Worm (Caenorhabditis elegans) whole organism, L4 larva: ENCODE results near the gene fubl-1.

Experiments
- D1046.2 ChIP-seq: fragments of 200-800 bp; sonication (Bioruptor generic); IDR thresholded peaks from 2 replicates; pipeline ENCODE4 v1.3.6; 2022; ENCODE audit warnings: missing genetic modification characterization, missing compliant biosample characterization
- F37D6.2 ChIP-seq: sonication (generic microtip); optimal IDR thresholded peaks from 2 replicates; lab custom pipeline; 2016; ENCODE audit warnings: mild to moderate bottlenecking, missing genetic modification characterization, missing compliant biosample characterization
- Y105C5A.15 ChIP-seq: fragments of 200-800 bp; sonication (Bioruptor generic); IDR thresholded peaks from 2 replicates; pipeline ENCODE4 v1.3.6; 2022; ENCODE audit warnings: missing genetic modification characterization, missing compliant biosample characterization
- aha-1 ChIP-seq: fragments of 150-350 bp; peaks from one replicate; lab custom pipeline; 2014; ENCODE audit warnings: missing biosample characterization, missing genetic modification characterization
- attf-4 ChIP-seq: sonication (generic microtip); optimal IDR thresholded peaks from 3 replicates; lab custom pipeline; 2017; ENCODE audit warnings: missing biosample characterization, missing genetic modification characterization
- ceh-44 ChIP-seq: fragments of 200-800 bp; sonication (Bioruptor generic); IDR thresholded peaks from 2 replicates; pipeline ENCODE4 v1.3.6; 2022; ENCODE audit warnings: missing genetic modification reagents, missing genetic modification characterization, missing compliant biosample characterization
- ceh-62 ChIP-seq: sonication (generic microtip); optimal IDR thresholded peaks from 2 replicates; lab custom pipeline; 2017; ENCODE audit warnings: missing biosample characterization, missing genetic modification characterization
- ceh-82 ChIP-seq: sonication (generic microtip); optimal IDR thresholded peaks from 2 replicates; lab custom pipeline; 2017; ENCODE audit warnings: missing biosample characterization, missing genetic modification characterization
- cey-2 ChIP-seq: sonication (generic microtip); optimal IDR thresholded peaks from 3 replicates; lab custom pipeline; 2017; ENCODE audit warnings: missing genetic modification characterization, mild to moderate bottlenecking, missing compliant biosample characterization, antibody characterized with exemption, borderline replicate concordance; ENCODE audit not compliant: insufficient read depth
- daf-8 ChIP-seq: fragments of 200-800 bp; sonication (Bioruptor generic); IDR thresholded peaks from 2 replicates; pipeline ENCODE4 v1.3.6; 2022; ENCODE audit warnings: missing genetic modification characterization, missing compliant biosample characterization
- dmd-8 ChIP-seq: fragments of 200-800 bp; sonication (Bioruptor generic); IDR thresholded peaks from 2 replicates; pipeline ENCODE4 v1.3.6; 2022; ENCODE audit warnings: missing genetic modification characterization, missing compliant biosample characterization
- dve-1 ChIP-seq: sonication (generic microtip); optimal IDR thresholded peaks from 2 replicates; lab custom pipeline; 2017; ENCODE audit warnings: antibody characterized with exemption, mild to moderate bottlenecking, missing genetic modification characterization, missing compliant biosample characterization; ENCODE audit not compliant: insufficient read depth
- egl-27 ChIP-seq: sonication (generic microtip); optimal IDR thresholded peaks from 3 replicates; lab custom pipeline; 2017; ENCODE audit warnings: missing biosample characterization, missing genetic modification reagents, missing genetic modification characterization
- fkh-10 ChIP-seq: fragments of 150-350 bp; optimal IDR thresholded peaks from 2 replicates; lab custom pipeline; 2014; ENCODE audit warnings: missing biosample characterization, missing genetic modification reagents, missing genetic modification characterization
- fos-1 ChIP-seq: fragments of 150-350 bp; optimal IDR thresholded peaks from 2 replicates; lab custom pipeline; 2014; ENCODE audit warnings: missing biosample characterization, missing genetic modification characterization
- lin-15B ChIP-seq: fragments of 150-350 bp; sonication (generic microtip); optimal IDR thresholded peaks from 3 replicates; lab custom pipeline; 2014; ENCODE audit warnings: missing biosample characterization, missing genetic modification characterization
- lin-39 ChIP-seq: fragments of 150-350 bp; optimal IDR thresholded peaks from 2 replicates; lab custom pipeline; 2014; ENCODE audit warnings: missing biosample characterization, missing genetic modification reagents, missing genetic modification characterization
- madf-9 ChIP-seq: fragments of 200-800 bp; sonication (Bioruptor generic); conservative IDR thresholded peaks from 2 replicates; pipeline ENCODE4 v1.3.6; 2022; ENCODE audit warnings: missing genetic modification reagents, missing genetic modification characterization, missing compliant biosample characterization
- mdl-1 ChIP-seq, 2 experiments: fragments of 150-350 bp in 1 of 2; sonication (generic microtip) in 1 of 2; optimal IDR thresholded peaks; 2 replicates each; lab custom pipeline; 2014 to 2017; ENCODE audit warnings: missing biosample characterization in 2 of 2, missing genetic modification characterization in 2 of 2
- mdt-29 ChIP-seq: fragments of 200-800 bp; sonication (Bioruptor generic); IDR thresholded peaks from 2 replicates; pipeline ENCODE4 v1.3.6; 2022; ENCODE audit warnings: missing genetic modification reagents, missing genetic modification characterization, missing compliant biosample characterization
- mes-2 ChIP-seq: sonication (generic microtip); optimal IDR thresholded peaks from 2 replicates; lab custom pipeline; 2016; ENCODE audit warnings: missing genotype, mild to moderate bottlenecking, missing genetic modification characterization, missing compliant biosample characterization; ENCODE audit not compliant: poor library complexity, severe bottlenecking
- mxl-2 ChIP-seq: fragments of 200-800 bp; sonication (Bioruptor generic); conservative IDR thresholded peaks from 2 replicates; pipeline ENCODE4 v1.3.6; 2022; ENCODE audit warnings: missing genetic modification reagents, missing genetic modification characterization, missing compliant biosample characterization
- mxl-3 ChIP-seq: fragments of 200-800 bp; sonication (Bioruptor generic); optimal IDR thresholded peaks from 2 replicates; lab custom pipeline; 2018; ENCODE audit warnings: mild to moderate bottlenecking, missing genetic modification characterization, missing compliant biosample characterization
- nhr-102 ChIP-seq: sonication (generic microtip); optimal IDR thresholded peaks from 2 replicates; lab custom pipeline; 2016; ENCODE audit warnings: mild to moderate bottlenecking, missing genetic modification characterization, moderate library complexity, missing compliant biosample characterization
- nhr-25 ChIP-seq: sonication (generic microtip); optimal IDR thresholded peaks from 2 replicates; lab custom pipeline; 2017; ENCODE audit warnings: missing genetic modification characterization, mild to moderate bottlenecking, missing compliant biosample characterization, antibody characterized with exemption, moderate library complexity, borderline replicate concordance; ENCODE audit not compliant: insufficient read depth
- nhr-28 ChIP-seq: fragments of 150-350 bp; optimal IDR thresholded peaks from 2 replicates; lab custom pipeline; 2014; ENCODE audit warnings: missing biosample characterization, missing genetic modification characterization
- nhr-76 ChIP-seq: fragments of 150-350 bp; optimal IDR thresholded peaks from 2 replicates; lab custom pipeline; 2014; ENCODE audit warnings: missing biosample characterization, missing genetic modification characterization
- nhr-77 ChIP-seq: fragments of 150-350 bp; optimal IDR thresholded peaks from 2 replicates; lab custom pipeline; 2014; ENCODE audit warnings: missing biosample characterization, missing genetic modification characterization
- php-3 ChIP-seq: fragments of 200-800 bp; sonication (Bioruptor generic); IDR thresholded peaks from 2 replicates; pipeline ENCODE4 v1.3.6; 2022; ENCODE audit warnings: missing genetic modification reagents, missing genetic modification characterization, missing compliant biosample characterization
- skn-1 ChIP-seq: fragments of 150-350 bp; optimal IDR thresholded peaks from 2 replicates; lab custom pipeline; 2014; ENCODE audit warnings: missing biosample characterization, missing genetic modification characterization
- unc-130 ChIP-seq: sonication (generic microtip); optimal IDR thresholded peaks from 2 replicates; lab custom pipeline; 2016; ENCODE audit warnings: missing genetic modification reagents, missing genetic modification characterization, missing compliant biosample characterization
- zfp-3 ChIP-seq: fragments of 200-800 bp; sonication (Bioruptor generic); conservative IDR thresholded peaks from 2 replicates; pipeline ENCODE4 v1.3.6; 2022; ENCODE audit warnings: missing genetic modification reagents, missing genetic modification characterization, missing compliant biosample characterization
- ztf-11 ChIP-seq: fragments of 150-350 bp; optimal IDR thresholded peaks from 2 replicates; lab custom pipeline; 2014; ENCODE audit warnings: missing biosample characterization, missing genetic modification characterization

Gene fubl-1

DNA sequence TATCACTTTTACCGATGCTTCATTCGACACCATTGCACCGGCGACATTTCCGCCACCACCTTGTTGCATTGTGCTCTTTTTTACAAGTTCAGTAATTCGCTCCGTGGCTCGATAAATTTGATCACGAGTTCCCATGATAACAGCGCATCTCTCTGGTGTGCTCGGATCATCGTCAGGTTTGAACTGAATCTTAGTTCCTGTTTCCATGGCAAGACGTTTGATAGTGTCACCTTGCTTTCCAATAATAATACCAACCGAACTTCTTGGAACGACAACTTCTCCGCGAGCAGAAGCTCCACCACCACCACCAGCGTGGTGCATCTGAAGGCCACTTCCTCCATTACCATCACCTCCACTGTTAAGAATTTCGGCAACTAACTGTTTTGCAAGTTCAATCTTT lies 1.5 kb downstream of the fubl-1 start:
- TF ChIP-seq mxl-2 (no peak), aha-1 (tag; lab: Kevin White, UChicago) (peak; percentile 96), dmd-8 (no peak), nhr-102 (no peak)
- TF ChIP-seq, all 104 proteins: peak for 1

DNA sequence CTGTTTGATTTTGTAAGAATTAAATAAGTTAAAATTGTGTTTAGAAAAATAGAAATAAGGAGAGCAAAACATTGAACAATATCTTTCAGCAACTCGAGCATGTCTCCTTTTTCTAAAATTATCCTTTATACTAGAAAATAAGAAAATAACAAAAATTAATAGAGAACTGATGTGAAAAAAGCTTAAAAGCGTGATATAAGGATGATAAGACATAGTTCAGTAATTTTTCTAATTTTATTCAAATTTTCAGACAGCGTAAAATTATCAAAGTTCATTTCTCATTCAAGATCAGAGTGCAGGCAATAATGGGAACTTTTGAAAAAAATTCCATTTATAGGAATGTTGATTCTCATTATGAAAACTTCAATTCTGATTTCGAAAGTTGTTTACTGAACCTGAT lies 5.3 kb downstream of the fubl-1 start, which contains the start of gene str-182:
TSS of gene str-182 (minus strand) at position 101 of the 400 bp plus-strand sequence.
- TF ChIP-seq nhr-76 (tag; lab: Kevin White, UChicago): no peak
- TF ChIP-seq nhr-28 (tag; lab: Kevin White, UChicago): no peak
- TF ChIP-seq nhr-77 (tag; lab: Kevin White, UChicago): no peak
- TF ChIP-seq F37D6.2 (tag; lab: Kevin White, UChicago): no peak
- no peak for TF ChIP-seq mdt-29 (GFP tag; lab: Robert Waterston, UW)
- no peak for TF ChIP-seq mes-2
- no peak for TF ChIP-seq ztf-11 (tag; lab: Kevin White, UChicago)
- TF ChIP-seq daf-8 (GFP tag; lab: Robert Waterston, UW): no peak
- TF ChIP-seq nhr-25 (tag; lab: Kevin White, UChicago): no peak
- TF ChIP-seq cey-2 (tag; lab: Kevin White, UChicago): no peak
- TF ChIP-seq D1046.2 (GFP tag; lab: Robert Waterston, UW): no peak
- no peak for TF ChIP-seq ceh-82 (tag; lab: Kevin White, UChicago)
- no peak for TF ChIP-seq mxl-3

DNA sequence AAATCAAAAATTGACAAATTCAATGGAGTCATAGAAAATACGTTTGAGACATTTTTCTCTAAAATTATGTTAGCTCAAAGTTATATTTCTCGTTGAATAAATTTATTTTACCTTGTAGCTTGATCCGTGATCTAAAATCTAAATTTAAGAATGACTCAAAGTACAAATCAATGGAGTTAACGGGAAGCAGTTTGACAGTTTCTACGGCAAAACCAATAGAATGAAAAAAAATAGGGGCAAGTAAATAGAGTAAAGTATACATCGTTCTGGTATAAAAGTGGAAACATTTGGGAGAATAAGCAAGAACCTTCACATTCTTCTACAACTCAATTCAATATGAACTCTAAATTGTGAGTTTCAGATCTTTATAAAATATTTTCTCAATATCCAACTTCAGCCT lies 7.7 kb downstream of the fubl-1 start, which contains the start of gene fipr-6:
TSS of gene fipr-6 (plus strand) at position 301 of the 400 bp plus-strand sequence.
- TF ChIP-seq daf-8 (GFP tag; lab: Robert Waterston, UW): no peak
- no peak for TF ChIP-seq unc-130
- no peak for TF ChIP-seq madf-9 (GFP tag; lab: Robert Waterston, UW)
- TF ChIP-seq zfp-3 (GFP tag; lab: Robert Waterston, UW): no peak
- no peak for TF ChIP-seq attf-4 (tag; lab: Kevin White, UChicago)
- no peak for TF ChIP-seq skn-1 (tag; lab: Kevin White, UChicago)

DNA sequence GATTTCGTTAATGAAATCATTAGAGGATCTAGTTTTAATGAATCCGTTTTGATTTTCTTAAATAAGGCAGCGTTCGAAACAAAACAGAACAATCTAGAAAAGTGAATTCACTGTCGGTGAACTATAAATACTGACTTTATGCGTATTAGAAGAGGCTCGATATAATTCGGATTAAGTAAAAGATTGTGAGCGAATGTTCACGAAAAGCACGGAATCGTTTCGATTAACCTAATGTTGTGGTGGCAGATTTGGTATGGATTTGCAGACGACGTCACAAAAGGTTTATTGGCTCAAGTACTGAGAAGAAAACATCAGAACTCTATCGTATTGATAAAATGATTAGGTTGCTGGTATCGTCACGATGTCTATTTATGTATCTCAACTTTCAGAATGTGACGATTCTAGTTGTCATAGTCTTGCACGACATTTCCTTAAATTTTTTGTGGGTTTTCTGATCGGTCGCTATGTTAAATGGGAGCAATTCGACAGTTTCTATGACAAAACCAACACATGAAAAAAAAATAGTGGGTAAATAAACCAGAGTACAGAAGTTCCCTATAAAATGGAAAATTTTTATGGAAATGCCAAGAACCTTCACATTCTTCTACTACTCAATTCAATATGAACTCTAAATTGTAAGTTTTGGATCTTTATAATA lies 9.3 kb downstream of the fubl-1 start, which contains the start of the genes pyt-1 and fipr-7:
TSS of gene pyt-1 (minus strand) at position 101 of the 658 bp plus-strand sequence.
TSS of gene fipr-7 (plus strand) at position 608 of the 658 bp plus-strand sequence.
- TF ChIP-seq egl-27 (tag; lab: Kevin White, UChicago): no peak
- TF ChIP-seq, all 104 proteins: peak for 0

DNA sequence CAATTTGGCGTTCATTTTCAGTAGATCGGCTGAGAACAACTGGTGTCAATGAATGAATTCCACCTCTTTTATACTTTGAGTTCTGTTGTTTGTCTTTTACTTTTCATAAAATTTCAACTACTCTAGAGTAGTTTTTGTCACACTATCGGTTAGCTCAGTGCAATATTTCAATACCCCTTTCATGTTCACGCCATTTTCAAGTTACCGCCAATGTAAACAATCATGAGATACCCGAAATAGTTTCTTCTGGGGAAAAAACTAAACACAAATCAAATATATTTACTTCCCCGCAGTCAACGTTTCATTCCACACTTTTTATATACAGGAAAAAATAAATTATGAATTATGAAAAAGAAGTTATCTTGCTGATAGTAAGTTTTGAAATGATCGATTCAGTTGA lies 10.3 kb downstream of the fubl-1 start, which contains the start of gene fipr-4:
TSS of gene fipr-4 (minus strand) at position 101 of the 400 bp plus-strand sequence.
- no peak for TF ChIP-seq nhr-77 (tag; lab: Kevin White, UChicago)

DNA sequence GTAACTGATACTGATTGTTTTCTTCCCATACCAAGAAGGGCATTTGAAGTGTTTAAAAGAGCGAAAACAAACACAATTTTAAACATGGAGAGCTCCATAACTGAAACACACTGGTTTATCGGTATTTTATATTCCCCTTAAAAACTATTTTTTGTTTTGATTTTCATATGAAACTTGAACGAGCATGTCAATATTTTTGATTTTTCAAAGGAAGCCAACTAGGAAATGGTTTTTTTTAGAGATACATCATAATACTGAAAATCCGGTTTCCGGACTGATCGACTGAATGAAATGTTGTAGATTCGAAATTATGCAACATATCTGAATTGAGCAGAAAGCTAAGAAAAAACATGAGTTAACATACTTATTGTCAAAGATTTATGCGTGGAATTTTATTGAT lies 11.3 kb downstream of the fubl-1 start, which contains the start of gene ttr-19:
TSS of gene ttr-19 (minus strand) at position 101 of the 400 bp plus-strand sequence.
- no peak for TF ChIP-seq mxl-2
- no peak for TF ChIP-seq dve-1 (tag; lab: Kevin White, UChicago)
- no peak for TF ChIP-seq php-3
- TF ChIP-seq Y105C5A.15: no peak
- TF ChIP-seq ceh-44: no peak
- TF ChIP-seq lin-39: no peak
- no peak for TF ChIP-seq fkh-10 (GFP tag; lab: Kevin White, UChicago)
- no peak for TF ChIP-seq zfp-3 (GFP tag; lab: Robert Waterston, UW)
- TF ChIP-seq lin-15B (tag; lab: Kevin White, UChicago): no peak
- no peak for TF ChIP-seq ceh-62
- no peak for TF ChIP-seq mdl-1 (tag; optimal IDR thresholded peaks at IDR 0.05; lab: Kevin White, UChicago)
- TF ChIP-seq fos-1 (tag; lab: Kevin White, UChicago): no peak
